Fruit fly (Drosophila melanogaster) whole organism, embryonic: ENCODE data around the gene Scox.

Experiments
- Adf1 ChIP-seq: fragments of 200-800 bp; sonication (Bioruptor generic); IDR thresholded peaks from 2 replicates; pipeline ENCODE4 v1.3.6; 2022; ENCODE audit warnings: missing biosample characterization, missing genetic modification characterization
- Antp ChIP-seq: fragments of 200-800 bp; sonication (Bioruptor generic); optimal IDR thresholded peaks from 3 replicates; lab custom pipeline; 2016; ENCODE audit warnings: missing biosample characterization, missing genetic modification characterization
- CG1024 ChIP-seq: fragments of 200-800 bp; sonication (Bioruptor generic); IDR thresholded peaks from 2 replicates; pipeline ENCODE4 v1.3.6; 2022; ENCODE audit warnings: missing biosample characterization, missing genetic modification characterization
- CG10366 ChIP-seq: fragments of 200-800 bp; sonication (Bioruptor generic); IDR thresholded peaks from 2 replicates; pipeline ENCODE4 v1.3.6; 2022; ENCODE audit warnings: missing biosample characterization, missing genetic modification characterization
- CG10431 ChIP-seq: fragments of 200-800 bp; sonication (Bioruptor generic); optimal IDR thresholded peaks from 3 replicates; lab custom pipeline; 2018; ENCODE audit warnings: missing biosample characterization, mild to moderate bottlenecking, missing genetic modification characterization
- CG11696 ChIP-seq: fragments of 200-800 bp; sonication (Bioruptor generic); IDR thresholded peaks from 2 replicates; pipeline ENCODE4 v1.3.6; 2022; ENCODE audit warnings: missing biosample characterization, missing genetic modification characterization
- CG13123 ChIP-seq: fragments of 200-800 bp; sonication (Bioruptor generic); optimal IDR thresholded peaks from 2 replicates; lab custom pipeline; 2016; ENCODE audit warnings: missing biosample characterization, missing genetic modification characterization
- CG15269 ChIP-seq: fragments of 200-800 bp; sonication (Bioruptor generic); optimal IDR thresholded peaks from 2 replicates; lab custom pipeline; 2018; ENCODE audit warnings: missing biosample characterization, mild to moderate bottlenecking, missing genetic modification characterization, moderate library complexity
- CG15696 ChIP-seq: fragments of 200-800 bp; sonication (Bioruptor generic); optimal IDR thresholded peaks from 2 replicates; lab custom pipeline; 2019; ENCODE audit warnings: missing biosample characterization, mild to moderate bottlenecking, missing genetic modification characterization, moderate library complexity
- CG2712 ChIP-seq: fragments of 200-800 bp; optimal IDR thresholded peaks from 3 replicates; lab custom pipeline; 2019; ENCODE audit warnings: missing biosample characterization, mild to moderate bottlenecking, missing genetic modification characterization, moderate library complexity
- CG3407 ChIP-seq: fragments of 200-800 bp; sonication (Bioruptor generic); optimal IDR thresholded peaks from 2 replicates; lab custom pipeline; 2018; ENCODE audit warnings: missing biosample characterization, mild to moderate bottlenecking, missing genetic modification characterization
- CG34422 ChIP-seq: fragments of 200-800 bp; sonication (Bioruptor generic); IDR thresholded peaks from 3 replicates; pipeline ENCODE4 v1.3.6; 2022; ENCODE audit warnings: missing biosample characterization, missing genetic modification characterization
- CG3726 ChIP-seq: fragments of 200-800 bp; sonication (Bioruptor generic); IDR thresholded peaks from 3 replicates; pipeline ENCODE4, ENCODE4 v1.3.6; 2022; ENCODE audit warnings: missing biosample characterization, missing genetic modification characterization
- CG3847 ChIP-seq: fragments of 200-800 bp; sonication (Bioruptor generic); IDR thresholded peaks from 2 replicates; pipeline ENCODE4 v1.3.6; 2022; ENCODE audit warnings: missing biosample characterization, missing genetic modification characterization
- CG43689 ChIP-seq: fragments of 200-800 bp; sonication (Bioruptor generic); IDR thresholded peaks from 2 replicates; pipeline ENCODE4 v1.3.6; 2022; ENCODE audit warnings: missing biosample characterization, missing genetic modification characterization
- CG4424 ChIP-seq: fragments of 200-800 bp; sonication (Bioruptor generic); optimal IDR thresholded peaks from 3 replicates; lab custom pipeline; 2016; ENCODE audit warnings: missing biosample characterization, missing genetic modification characterization
- CG4730 ChIP-seq: fragments of 200-800 bp; sonication (Bioruptor generic); IDR thresholded peaks from 2 replicates; pipeline ENCODE4 v1.3.6; 2022; ENCODE audit warnings: missing biosample characterization, missing genetic modification characterization
- CG6689 ChIP-seq: fragments of 200-800 bp; sonication (Bioruptor generic); IDR thresholded peaks from 2 replicates; pipeline ENCODE4 v1.3.6; 2022; ENCODE audit warnings: missing biosample characterization, missing genetic modification characterization
- CG6765 ChIP-seq: fragments of 200-800 bp; sonication (Bioruptor generic); optimal IDR thresholded peaks from 3 replicates; lab custom pipeline; 2017; ENCODE audit warnings: missing biosample characterization, mild to moderate bottlenecking, missing genetic modification characterization
- CG9609 ChIP-seq: fragments of 200-800 bp; sonication (Bioruptor generic); optimal IDR thresholded peaks from 3 replicates; lab custom pipeline; 2016; ENCODE audit warnings: missing biosample characterization, missing genetic modification characterization
- Deaf1 ChIP-seq: fragments of 200-800 bp; optimal IDR thresholded peaks from 3 replicates; lab custom pipeline; 2019; ENCODE audit warnings: missing biosample characterization, mild to moderate bottlenecking, missing genetic modification characterization, moderate library complexity
- Dip3 ChIP-seq: fragments of 200-800 bp; sonication (Bioruptor generic); optimal IDR thresholded peaks from 3 replicates; lab custom pipeline; 2016; ENCODE audit warnings: missing biosample characterization, missing genetic modification characterization
- HLH4C ChIP-seq: fragments of 200-800 bp; sonication (Bioruptor generic); IDR thresholded peaks from 3 replicates; pipeline ENCODE4 v1.3.6; 2022; ENCODE audit warnings: missing biosample characterization, missing genetic modification characterization; ENCODE audit not compliant: partially characterized antibody
- HLHmδ ChIP-seq: fragments of 200-800 bp; sonication (Bioruptor generic); optimal IDR thresholded peaks from 2 replicates; lab custom pipeline; 2018; ENCODE audit warnings: missing biosample characterization, mild to moderate bottlenecking, missing genetic modification characterization, moderate library complexity
- Hr51 ChIP-seq, 2 experiments: fragments of 200-800 bp; sonication (Bioruptor generic); optimal IDR thresholded peaks; 2 replicates in 1 of 2; 3 replicates in 1 of 2; lab custom pipeline; 2016 to 2018; ENCODE audit warnings: missing biosample characterization in 2 of 2, missing genetic modification characterization in 2 of 2, mild to moderate bottlenecking in 1 of 2, moderate library complexity in 1 of 2
- Kr ChIP-seq: fragments of 200-800 bp; sonication (Bioruptor generic); optimal IDR thresholded peaks from 2 replicates; lab custom pipeline; 2017; ENCODE audit warnings: missing biosample characterization, mild to moderate bottlenecking, missing genetic modification characterization
- Lim3 ChIP-seq: fragments of 200-800 bp; sonication (Bioruptor generic); IDR thresholded peaks from 2 replicates; pipeline ENCODE4 v1.3.6; 2022; ENCODE audit warnings: missing biosample characterization, missing genetic modification characterization
- MESR4 ChIP-seq: fragments of 200-800 bp; sonication (Bioruptor generic); optimal IDR thresholded peaks from 2 replicates; lab custom pipeline; 2018; ENCODE audit warnings: missing biosample characterization, mild to moderate bottlenecking, missing genetic modification characterization, moderate library complexity
- MTF-1 ChIP-seq: fragments of 200-800 bp; sonication (Bioruptor generic); optimal IDR thresholded peaks from 2 replicates; lab custom pipeline; 2018; ENCODE audit warnings: missing biosample characterization, mild to moderate bottlenecking, missing genetic modification characterization, borderline replicate concordance
- NK7.1 ChIP-seq: fragments of 200-800 bp; sonication (Bioruptor generic); optimal IDR thresholded peaks from 3 replicates; lab custom pipeline; 2016; ENCODE audit warnings: missing biosample characterization, missing genetic modification characterization
- Ravus ChIP-seq: fragments of 200-800 bp; sonication (Bioruptor generic); IDR thresholded peaks from 2 replicates; pipeline ENCODE4 v1.3.6; 2022; ENCODE audit warnings: missing biosample characterization, missing genetic modification characterization
- Taf1 ChIP-seq: fragments of 200-800 bp; sonication (Bioruptor generic); IDR thresholded peaks from 2 replicates; pipeline ENCODE4 v1.3.6; 2022; ENCODE audit warnings: missing biosample characterization, missing genetic modification characterization
- Usf ChIP-seq: fragments of 200-800 bp; sonication (Bioruptor generic); optimal IDR thresholded peaks from 2 replicates; lab custom pipeline; 2017; ENCODE audit warnings: missing genotype, missing biosample characterization, missing genetic modification characterization
- YL-1 ChIP-seq: fragments of 200-800 bp; sonication (Bioruptor generic); optimal IDR thresholded peaks from 3 replicates; lab custom pipeline; 2017; ENCODE audit warnings: missing biosample characterization, mild to moderate bottlenecking, missing genetic modification characterization
- az2 ChIP-seq: fragments of 200-800 bp; sonication (Bioruptor generic); optimal IDR thresholded peaks from 3 replicates; lab custom pipeline; 2016; ENCODE audit warnings: missing biosample characterization, missing genetic modification characterization
- br ChIP-seq: fragments of >200 bp; optimal IDR thresholded peaks from 2 replicates; lab custom pipeline; 2017
- bsh ChIP-seq, 2 experiments: fragments of 200-800 bp; sonication (Bioruptor generic); optimal IDR thresholded peaks; 2 replicates each; lab custom pipeline; 2017 to 2018; ENCODE audit warnings: mild to moderate bottlenecking in 2 of 2, missing biosample characterization in 2 of 2, missing genetic modification characterization in 2 of 2, moderate library complexity in 1 of 2
- cad ChIP-seq: fragments of >200 bp; optimal IDR thresholded peaks from 2 replicates; lab custom pipeline; 2017; ENCODE audit warnings: missing biosample characterization, missing genetic modification characterization
- en ChIP-seq: fragments of 200-800 bp; sonication (Bioruptor generic); optimal IDR thresholded peaks from 2 replicates; lab custom pipeline; 2016; ENCODE audit warnings: missing biosample characterization, missing genetic modification characterization
- ewg ChIP-seq: fragments of 200-800 bp; sonication (Bioruptor generic); optimal IDR thresholded peaks from 3 replicates; lab custom pipeline; 2017; ENCODE audit warnings: mild to moderate bottlenecking, missing biosample characterization, missing genetic modification reagents, missing genetic modification characterization
- gem ChIP-seq: fragments of 200-800 bp; sonication (Bioruptor generic); optimal IDR thresholded peaks from 2 replicates; lab custom pipeline; 2019; ENCODE audit warnings: missing biosample characterization, mild to moderate bottlenecking, missing genetic modification characterization, moderate library complexity
- gro ChIP-seq: fragments of 200-800 bp; sonication (Bioruptor generic); optimal IDR thresholded peaks from 2 replicates; lab custom pipeline; 2016; ENCODE audit warnings: missing biosample characterization, missing genetic modification characterization
- her ChIP-seq: fragments of 200-800 bp; sonication (Bioruptor generic); optimal IDR thresholded peaks from 2 replicates; lab custom pipeline; 2016; ENCODE audit warnings: missing biosample characterization, missing genetic modification characterization
- jigr1 ChIP-seq: fragments of 200-800 bp; sonication (Bioruptor generic); IDR thresholded peaks from 3 replicates; pipeline ENCODE4 v1.3.6; 2022; ENCODE audit warnings: missing biosample characterization, missing genetic modification characterization
- jumu ChIP-seq: fragments of 200-800 bp; sonication (Bioruptor generic); optimal IDR thresholded peaks from 3 replicates; lab custom pipeline; 2016; ENCODE audit warnings: missing biosample characterization, missing genetic modification characterization
- sc ChIP-seq, 3 experiments: fragments of >200 bp in 2 of 3; fragments of 200-800 bp in 1 of 3; sonication (Bioruptor generic) in 1 of 3; optimal IDR thresholded peaks; 2 replicates in 2 of 3; 3 replicates in 1 of 3; lab custom pipeline; 2017; ENCODE audit warnings: mild to moderate bottlenecking in 1 of 3, missing biosample characterization in 1 of 3, missing genetic modification characterization in 1 of 3, missing genetic modification reagents in 1 of 3
- sens-2 ChIP-seq: fragments of 200-800 bp; sonication (Bioruptor generic); IDR thresholded peaks from 2 replicates; pipeline ENCODE4 v1.3.6; 2022; ENCODE audit warnings: missing biosample characterization, missing genetic modification characterization
- vnd ChIP-seq: fragments of 200-800 bp; sonication (Bioruptor generic); IDR thresholded peaks from 3 replicates; pipeline ENCODE4 v1.3.6; 2022; ENCODE audit warnings: missing biosample characterization, missing genetic modification characterization; ENCODE audit not compliant: partially characterized antibody
- zen ChIP-seq: fragments of 200-800 bp; sonication (Bioruptor generic); optimal IDR thresholded peaks from 3 replicates; lab custom pipeline; 2018; ENCODE audit warnings: missing biosample characterization, mild to moderate bottlenecking, missing genetic modification characterization, moderate library complexity

Gene Scox

DNA sequence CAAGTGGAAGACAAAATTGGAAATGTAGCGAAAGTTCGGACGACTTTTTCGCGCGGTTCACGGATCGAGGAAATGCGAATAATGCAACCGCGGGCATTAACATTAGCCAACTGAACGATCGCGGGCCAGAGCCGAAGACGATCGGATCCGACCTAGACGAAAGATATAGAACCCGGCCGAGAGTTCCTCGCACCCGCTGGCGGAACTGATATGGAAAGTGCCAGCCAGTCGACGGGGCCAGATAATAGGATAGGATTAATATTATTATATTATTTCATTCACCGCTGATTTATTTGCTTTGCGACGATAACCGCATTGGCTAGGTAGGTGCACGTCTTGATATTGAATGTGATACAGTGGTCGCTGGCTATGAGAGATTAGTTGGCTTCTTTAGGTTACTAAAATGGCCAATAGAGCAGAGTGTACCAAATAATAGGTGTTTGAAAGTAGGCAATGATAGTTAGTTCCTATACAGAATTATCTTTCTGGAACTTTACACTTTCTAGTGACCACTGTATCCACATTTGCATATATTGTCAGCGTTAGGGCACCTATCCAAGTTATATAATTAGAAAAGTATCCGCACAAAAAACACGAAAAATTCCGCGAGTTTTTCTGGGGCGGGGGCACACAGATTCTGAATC, 30.8 kb upstream of the Scox start (continued):
- peak; percentile 68 for TF ChIP-seq Taf1 (GFP tag; lab: Robert Waterston, UW)
- TF ChIP-seq MESR4, result no peak
- peak; percentile 46 for TF ChIP-seq Usf (GFP tag; lab: Kevin White, UChicago)
- peak; percentile 61 for TF ChIP-seq CG4424 (GFP tag; lab: Kevin White, UChicago)
- peak; percentile 49; the same call in 1 of the 2 replicates for TF ChIP-seq CG4730 (GFP tag; lab: Robert Waterston, UW)
- TF ChIP-seq HLHmδ (GFP tag; lab: Kevin White, UChicago), result no peak
- TF ChIP-seq Lim3 (GFP tag; lab: Robert Waterston, UW), result no peak
- peak; percentile 28 for TF ChIP-seq CG9609 (GFP tag; lab: Kevin White, UChicago)
- no peak for TF ChIP-seq sc (optimal IDR thresholded peaks at IDR 0.05; lab: Kevin White, UChicago)
- TF ChIP-seq sc (GFP tag; optimal IDR thresholded peaks at IDR 0.05; lab: Kevin White, UChicago), result peak; percentile 57
- TF ChIP-seq CG6765, result peak; percentile 1
- TF ChIP-seq HLH4C (GFP tag; lab: Robert Waterston, UW), result no peak
- TF ChIP-seq NK7.1 (GFP tag; lab: Kevin White, UChicago), result no peak
- peak; percentile 69 for TF ChIP-seq CG10366 (GFP tag; lab: Robert Waterston, UW)
- TF ChIP-seq MTF-1, result peak; percentile 67
- no peak for TF ChIP-seq vnd (GFP tag; lab: Robert Waterston, UW)
- no peak for TF ChIP-seq YL-1 (GFP tag; lab: Kevin White, UChicago)
- TF ChIP-seq CG15269 (tag; lab: Kevin White, UChicago), result peak; percentile 80
- TF ChIP-seq CG13123, result peak; percentile 20
- TF ChIP-seq Kr (GFP tag; lab: Kevin White, UChicago), result no peak
- peak; percentile 74; the same call in 2 of the 3 replicates for TF ChIP-seq CG34422 (GFP tag; lab: Robert Waterston, UW)
- no peak for TF ChIP-seq jigr1
- TF ChIP-seq CG6689 (GFP tag; lab: Robert Waterston, UW), result peak; percentile 76
- TF ChIP-seq ewg (GFP tag; lab: Kevin White, UChicago), result peak; percentile 41
- TF ChIP-seq CG3847 (GFP tag; lab: Robert Waterston, UW), result peak; percentile 57; the same call in 1 of the 2 replicates
- no peak for TF ChIP-seq cad (GFP tag; lab: Kevin White, UChicago)
- TF ChIP-seq en (GFP tag; lab: Kevin White, UChicago), result peak; percentile 16
- peak; percentile 41 for TF ChIP-seq Deaf1
- peak; percentile 62 for TF ChIP-seq Dip3 (GFP tag; lab: Kevin White, UChicago)
- peak; percentile 17 for TF ChIP-seq CG10431 (GFP tag; lab: Kevin White, UChicago)
- TF ChIP-seq CG3726 (GFP tag; lab: Robert Waterston, UW), result 0 out of 3 replicates have a peak, but pooled peaks have one; percentile 51
- TF ChIP-seq her (GFP tag; lab: Kevin White, UChicago), result peak; percentile 29
- no peak for TF ChIP-seq CG3407
- no peak; the same call in 1 of the 2 replicates for TF ChIP-seq Ravus (GFP tag; lab: Robert Waterston, UW)
- peak; percentile 47 for TF ChIP-seq az2
- TF ChIP-seq CG1024 (GFP tag; lab: Robert Waterston, UW), result peak; percentile 73; the same call in 1 of the 2 replicates
- peak; percentile 72 for TF ChIP-seq CG2712
- TF ChIP-seq CG15696 (tag; lab: Kevin White, UChicago), result peak; percentile 76
- TF ChIP-seq Adf1 (GFP tag; lab: Robert Waterston, UW), result no peak
- peak; percentile 18 to 74 for TF ChIP-seq bsh (GFP tag; optimal IDR thresholded peaks at IDR 0.05; lab: Kevin White, UChicago)
- TF ChIP-seq jumu (GFP tag; lab: Kevin White, UChicago), result peak; percentile 48
- peak; percentile 57 for TF ChIP-seq Antp (GFP tag; lab: Kevin White, UChicago)
- peak; percentile 36 to 64 for TF ChIP-seq Hr51 (GFP tag; optimal IDR thresholded peaks at IDR 0.05; lab: Kevin White, UChicago)
- no peak for TF ChIP-seq zen (tag; lab: Kevin White, UChicago)
- peak; percentile 75 for TF ChIP-seq gem
- TF ChIP-seq CG11696 (GFP tag; lab: Robert Waterston, UW), result no peak; the same call in 1 of the 2 replicates
- TF ChIP-seq br, result no peak
- TF ChIP-seq CG43689, result peak; percentile 56; the same call in 1 of the 2 replicates
- peak; percentile 38; the same call in 1 of the 2 replicates for TF ChIP-seq sens-2 (GFP tag; lab: Robert Waterston, UW)
- peak; percentile 21 for TF ChIP-seq gro (GFP tag; lab: Kevin White, UChicago)
